Worm (Caenorhabditis elegans): ENCODE data around the gene lin-18.

Gene lin-18

ce11 chrX:3959221-3959620 is 869 bp downstream of the lin-18 start:
- no peak for TF ChIP-seq tra-4 (tag; optimal IDR thresholded peaks at IDR 0.05)
- TF ChIP-seq flt-1 (GFP tag; IDR thresholded peaks at IDR 0.05), result no peak
- TF ChIP-seq ceh-36 (tag; optimal IDR thresholded peaks at IDR 0.05), result no peak
- no peak for TF ChIP-seq aly-1 (tag; optimal IDR thresholded peaks at IDR 0.05)
- TF ChIP-seq hnd-1 (tag; optimal IDR thresholded peaks at IDR 0.05), result no peak
- TF ChIP-seq ets-7 (tag; optimal IDR thresholded peaks at IDR 0.05), result no peak
- TF ChIP-seq F13C5.2 (tag; optimal IDR thresholded peaks at IDR 0.05), result no peak
- no peak for TF ChIP-seq tbx-11 (GFP tag; IDR thresholded peaks at IDR 0.05)
- no peak for TF ChIP-seq B0310.2 (tag; optimal IDR thresholded peaks at IDR 0.05)
- no peak for TF ChIP-seq ama-1 (optimal IDR thresholded peaks at IDR 0.05)
- TF ChIP-seq ceh-13 (GFP tag; optimal IDR thresholded peaks at IDR 0.05), result no peak

DNA sequence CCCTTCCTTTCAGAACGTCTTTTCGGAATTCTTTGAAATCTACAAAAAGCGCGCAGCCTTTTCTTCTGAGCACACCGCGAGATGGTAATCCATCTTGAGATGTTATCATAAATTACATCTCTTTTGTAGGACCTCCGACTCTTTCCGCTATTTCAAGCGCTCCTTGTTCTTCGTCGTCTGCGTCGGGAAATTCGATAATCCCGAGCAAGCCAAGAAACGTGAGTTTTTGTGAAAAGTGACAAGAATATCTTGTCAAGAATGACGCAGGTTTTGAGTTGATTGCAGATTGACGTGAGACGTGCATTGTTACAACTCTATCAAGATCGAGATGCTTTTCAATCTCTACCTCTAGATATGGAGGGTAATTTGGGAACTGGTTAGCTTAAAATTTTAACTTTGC is 2.0 kb downstream of the lin-18 start:
- TF ChIP-seq sea-1 (GFP tag; conservative IDR thresholded peaks at IDR 0.05) (no peak), aly-1 (tag; optimal IDR thresholded peaks at IDR 0.05) (no peak), ceh-13 (GFP tag; optimal IDR thresholded peaks at IDR 0.05) (no peak), tra-4 (tag; optimal IDR thresholded peaks at IDR 0.05) (no peak), scrt-1 (GFP tag; IDR thresholded peaks at IDR 0.05) (no peak), hmg-4 (GFP tag; optimal IDR thresholded peaks at IDR 0.05) (no peak), pes-1 (GFP tag; IDR thresholded peaks at IDR 0.05) (no peak), B0310.2 (tag; optimal IDR thresholded peaks at IDR 0.05) (no peak), hmbx-1 (tag; optimal IDR thresholded peaks at IDR 0.05) (no peak), ceh-36 (tag; optimal IDR thresholded peaks at IDR 0.05) (no peak), flt-1 (GFP tag; IDR thresholded peaks at IDR 0.05) (no peak), hnd-1 (tag; optimal IDR thresholded peaks at IDR 0.05) (no peak), F13C5.2 (tag; optimal IDR thresholded peaks at IDR 0.05) (no peak), tbx-11 (GFP tag; IDR thresholded peaks at IDR 0.05) (no peak)

ce11 chrX:3966332-3966731 is 8.0 kb downstream of the lin-18 start, which contains the start of gene C16B8.2:
TSS of gene C16B8.2 (minus strand) at chrX:3966432.
- TF ChIP-seq ceh-13 (GFP tag; optimal IDR thresholded peaks at IDR 0.05) (no peak), hnd-1 (tag; optimal IDR thresholded peaks at IDR 0.05) (no peak), ceh-36 (tag; optimal IDR thresholded peaks at IDR 0.05) (no peak), flt-1 (GFP tag; IDR thresholded peaks at IDR 0.05) (no peak), ets-7 (tag; optimal IDR thresholded peaks at IDR 0.05) (no peak), scrt-1 (GFP tag; IDR thresholded peaks at IDR 0.05) (no peak)

DNA sequence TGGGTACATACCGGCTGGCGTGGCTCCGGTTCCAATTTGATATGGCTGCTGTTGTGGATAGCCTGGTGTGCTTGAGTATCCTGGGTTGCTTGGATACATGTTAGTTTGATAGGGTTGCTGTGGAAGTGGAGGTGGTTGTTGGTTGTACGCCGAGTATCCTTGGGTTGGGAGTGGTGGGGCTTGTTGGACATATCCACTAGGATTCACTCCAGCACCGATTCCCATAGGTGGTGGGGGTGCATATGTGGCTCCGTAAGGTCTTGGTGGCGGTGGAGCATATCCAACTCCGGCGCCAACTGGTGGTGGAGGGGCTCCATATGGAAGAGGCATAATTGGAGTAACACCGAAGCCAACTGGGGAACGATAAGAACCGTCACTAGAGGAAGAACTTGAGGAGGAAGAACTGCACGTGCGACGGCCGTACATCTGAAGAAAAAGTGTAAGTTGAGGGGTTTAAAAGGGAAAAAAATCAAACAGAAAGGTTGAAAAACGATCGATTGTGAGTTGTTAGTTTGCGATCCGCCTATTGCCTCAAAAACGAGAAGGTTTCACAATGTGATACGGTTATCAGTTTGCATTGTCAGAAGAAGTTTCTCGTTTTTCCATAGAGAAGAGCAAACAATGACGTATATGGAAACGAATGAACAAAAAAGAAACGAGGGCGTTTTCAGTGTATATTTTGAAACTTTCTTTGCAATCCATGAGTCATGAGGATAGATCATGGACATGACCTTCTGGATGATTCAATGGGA is 10.0 kb downstream of the lin-18 start, which contains the start of gene C16B8.3:
Gene C16B8.3 (minus strand): TSS at position 426 of the 752 bp plus-strand sequence.
- TF ChIP-seq tbx-37 (GFP tag; conservative IDR thresholded peaks at IDR 0.05) (no peak), flt-1 (GFP tag; IDR thresholded peaks at IDR 0.05) (no peak), aly-1 (tag; optimal IDR thresholded peaks at IDR 0.05) (no peak)

- TF ChIP-seq ets-7 (tag; optimal IDR thresholded peaks at IDR 0.05) (no peak), pes-1 (GFP tag; IDR thresholded peaks at IDR 0.05) (peak; percentile 87), F13C5.2 (tag; optimal IDR thresholded peaks at IDR 0.05) (no peak), tbx-37 (GFP tag; conservative IDR thresholded peaks at IDR 0.05) (peak; percentile 84), hnd-1 (tag; optimal IDR thresholded peaks at IDR 0.05) (no peak), tra-4 (tag; optimal IDR thresholded peaks at IDR 0.05) (no peak), ceh-36 (tag; optimal IDR thresholded peaks at IDR 0.05) (peak; percentile 56), tbx-11 (GFP tag; IDR thresholded peaks at IDR 0.05) (peak; percentile 80), sea-1 (GFP tag; conservative IDR thresholded peaks at IDR 0.05) (peak; percentile 80), ama-1 (optimal IDR thresholded peaks at IDR 0.05) (no peak), aly-1 (tag; optimal IDR thresholded peaks at IDR 0.05) (no peak), hmbx-1 (tag; optimal IDR thresholded peaks at IDR 0.05) (no peak), scrt-1 (GFP tag; IDR thresholded peaks at IDR 0.05) (peak; percentile 84), B0310.2 (tag; optimal IDR thresholded peaks at IDR 0.05) (no peak), flt-1 (GFP tag; IDR thresholded peaks at IDR 0.05) (peak; percentile 81), hmg-4 (GFP tag; optimal IDR thresholded peaks at IDR 0.05) (no peak), ceh-13 (GFP tag; optimal IDR thresholded peaks at IDR 0.05) (peak; percentile 31)
These were observed 11.0 kb downstream of the lin-18 start for ce11 chrX:3969353-3969752.

ce11 chrX:3969980-3970403 is 11.6 kb downstream of the lin-18 start:
- TF ChIP-seq hmg-4 (GFP tag; optimal IDR thresholded peaks at IDR 0.05) (peak; percentile 97), F13C5.2 (tag; optimal IDR thresholded peaks at IDR 0.05) (peak; percentile 95), sea-1 (GFP tag; conservative IDR thresholded peaks at IDR 0.05) (peak; percentile 94), ceh-36 (tag; optimal IDR thresholded peaks at IDR 0.05) (peak; percentile 90), scrt-1 (GFP tag; IDR thresholded peaks at IDR 0.05) (peak; percentile 90), aly-1 (tag; optimal IDR thresholded peaks at IDR 0.05) (peak; percentile 92), tbx-11 (GFP tag; IDR thresholded peaks at IDR 0.05) (peak; percentile 96), B0310.2 (tag; optimal IDR thresholded peaks at IDR 0.05) (peak; percentile 83), hnd-1 (tag; optimal IDR thresholded peaks at IDR 0.05) (peak; percentile 80), flt-1 (GFP tag; IDR thresholded peaks at IDR 0.05) (peak; percentile 96), tra-4 (tag; optimal IDR thresholded peaks at IDR 0.05) (peak; percentile 71), ets-7 (tag; optimal IDR thresholded peaks at IDR 0.05) (peak; percentile 85), ceh-13 (GFP tag; optimal IDR thresholded peaks at IDR 0.05) (peak; percentile 69), tbx-37 (GFP tag; conservative IDR thresholded peaks at IDR 0.05) (peak; percentile 89), pes-1 (GFP tag; IDR thresholded peaks at IDR 0.05) (peak; percentile 96), ama-1 (optimal IDR thresholded peaks at IDR 0.05) (peak; percentile 72), hmbx-1 (tag; optimal IDR thresholded peaks at IDR 0.05) (peak; percentile 77)

- TF ChIP-seq pes-1 (GFP tag; IDR thresholded peaks at IDR 0.05), result no peak
- no peak for TF ChIP-seq ama-1 (optimal IDR thresholded peaks at IDR 0.05)
- TF ChIP-seq tbx-37 (GFP tag; conservative IDR thresholded peaks at IDR 0.05), result no peak
- TF ChIP-seq ceh-36 (tag; optimal IDR thresholded peaks at IDR 0.05), result no peak
- no peak for TF ChIP-seq B0310.2 (tag; optimal IDR thresholded peaks at IDR 0.05)
- no peak for TF ChIP-seq tbx-11 (GFP tag; IDR thresholded peaks at IDR 0.05)
- no peak for TF ChIP-seq ceh-13 (GFP tag; optimal IDR thresholded peaks at IDR 0.05)
- no peak for TF ChIP-seq flt-1 (GFP tag; IDR thresholded peaks at IDR 0.05)
- TF ChIP-seq scrt-1 (GFP tag; IDR thresholded peaks at IDR 0.05), result no peak
- TF ChIP-seq hmbx-1 (tag; optimal IDR thresholded peaks at IDR 0.05), result no peak
- TF ChIP-seq tra-4 (tag; optimal IDR thresholded peaks at IDR 0.05), result no peak
- TF ChIP-seq hnd-1 (tag; optimal IDR thresholded peaks at IDR 0.05), result no peak
- no peak for TF ChIP-seq hmg-4 (GFP tag; optimal IDR thresholded peaks at IDR 0.05)
- no peak for TF ChIP-seq aly-1 (tag; optimal IDR thresholded peaks at IDR 0.05)
- TF ChIP-seq sea-1 (GFP tag; conservative IDR thresholded peaks at IDR 0.05), result no peak
- no peak for TF ChIP-seq F13C5.2 (tag; optimal IDR thresholded peaks at IDR 0.05)
- TF ChIP-seq ets-7 (tag; optimal IDR thresholded peaks at IDR 0.05), result no peak
These were observed 12.4 kb downstream of the lin-18 start for ce11 chrX:3970786-3971185.

Data from whole organism, early embryonic.